Worm (Caenorhabditis elegans): ENCODE results near the gene B0464.9.

ce11 chrIII:9483716-9484115, 18.1 kb downstream of the B0464.9 start:
- no peak for TF ChIP-seq him-1 (tag; optimal IDR thresholded peaks at IDR 0.05)
- no peak for TF ChIP-seq dao-5 (tag; optimal IDR thresholded peaks at IDR 0.05)

Measured in whole organism, L4/young adult.